Worm (Caenorhabditis elegans) whole organism, L1 larva: ENCODE measurements around the gene F59E12.9.

Experiments used
- C04F5.9 ChIP-seq: sonication (generic microtip); optimal IDR thresholded peaks from 2 replicates; lab custom pipeline; 2016; ENCODE audit warnings: missing genetic modification characterization, missing compliant biosample characterization
- F16B12.6 ChIP-seq: fragments of 150-350 bp; optimal IDR thresholded peaks from 2 replicates; lab custom pipeline; 2014; ENCODE audit warnings: missing biosample characterization, missing genetic modification characterization
- aha-1 ChIP-seq: fragments of 150-350 bp; optimal IDR thresholded peaks from 2 replicates; lab custom pipeline; 2014; ENCODE audit warnings: missing biosample characterization, missing genetic modification characterization
- alr-1 ChIP-seq: fragments of 200-800 bp; sonication (Bioruptor generic); optimal IDR thresholded peaks from 2 replicates; lab custom pipeline; 2018; ENCODE audit warnings: borderline replicate concordance, mild to moderate bottlenecking, missing genetic modification characterization, missing compliant biosample characterization
- aly-2 ChIP-seq: fragments of 150-350 bp; optimal IDR thresholded peaks from 2 replicates; lab custom pipeline; 2014; ENCODE audit warnings: missing biosample characterization, missing genetic modification characterization
- ama-1 ChIP-seq: fragments of 150-350 bp; optimal IDR thresholded peaks from 2 replicates; lab custom pipeline; 2014
- blmp-1 ChIP-seq: fragments of 150-350 bp; optimal IDR thresholded peaks from 2 replicates; lab custom pipeline; 2014; ENCODE audit warnings: missing biosample characterization, missing genetic modification characterization
- ceh-8 ChIP-seq: fragments of 200-800 bp; sonication (Bioruptor generic); optimal IDR thresholded peaks from 2 replicates; lab custom pipeline; 2018; ENCODE audit warnings: mild to moderate bottlenecking, missing genetic modification characterization, moderate library complexity, missing compliant biosample characterization
- ceh-82 ChIP-seq, 3 experiments: fragments of 150-350 bp in 1 of 3; sonication (generic microtip) in 2 of 3; optimal IDR thresholded peaks; 2 replicates each; lab custom pipeline; 2014 to 2017; ENCODE audit warnings: missing biosample characterization in 3 of 3, missing genetic modification characterization in 3 of 3
- ceh-88 ChIP-seq: fragments of 200-800 bp; sonication (Bioruptor generic); IDR thresholded peaks from 2 replicates; pipeline ENCODE4 v1.3.6; 2022; ENCODE audit warnings: missing genetic modification characterization, missing compliant biosample characterization
- ceh-90 ChIP-seq: sonication (generic microtip); optimal IDR thresholded peaks from 2 replicates; lab custom pipeline; 2016; ENCODE audit warnings: missing genetic modification characterization, missing compliant biosample characterization
- dsc-1 ChIP-seq: sonication (generic microtip); optimal IDR thresholded peaks from 2 replicates; lab custom pipeline; 2016; ENCODE audit warnings: mild to moderate bottlenecking, missing genetic modification characterization, missing compliant biosample characterization
- efl-1 ChIP-seq, 4 experiments: fragments of 150-350 bp; optimal IDR thresholded peaks in 3 of 4; peaks in 1 of 4; 1 replicate in 1 of 4; 2 replicates in 3 of 4; lab custom pipeline; 2014; ENCODE audit warnings: missing biosample characterization in 2 of 4, missing genetic modification characterization in 2 of 4, missing genetic modification reagents in 2 of 4
- egl-13 ChIP-seq: sonication (generic microtip); optimal IDR thresholded peaks from 2 replicates; lab custom pipeline; 2016; ENCODE audit warnings: missing genotype, missing genetic modification reagents, missing genetic modification characterization, missing compliant biosample characterization
- ets-5 ChIP-seq: fragments of 200-800 bp; sonication (Bioruptor generic); IDR thresholded peaks from 2 replicates; pipeline ENCODE4 v1.3.6; 2022; ENCODE audit warnings: missing genetic modification characterization, missing compliant biosample characterization
- fkh-4 ChIP-seq: sonication (generic microtip); optimal IDR thresholded peaks from 2 replicates; lab custom pipeline; 2016; ENCODE audit warnings: missing compliant biosample characterization, missing genetic modification characterization, borderline replicate concordance
- fkh-8 ChIP-seq: sonication (generic microtip); optimal IDR thresholded peaks from 2 replicates; lab custom pipeline; 2016; ENCODE audit warnings: mild to moderate bottlenecking, missing genetic modification characterization, missing compliant biosample characterization
- fos-1 ChIP-seq: fragments of 150-350 bp; optimal IDR thresholded peaks from 2 replicates; lab custom pipeline; 2014; ENCODE audit warnings: missing biosample characterization, missing genetic modification characterization
- grh-1 ChIP-seq: fragments of 200-800 bp; sonication (Bioruptor generic); IDR thresholded peaks from 2 replicates; pipeline ENCODE4 v1.3.6; 2022; ENCODE audit warnings: missing genetic modification reagents, missing genetic modification characterization, missing compliant biosample characterization
- hpl-2 ChIP-seq: fragments of 150-350 bp; optimal IDR thresholded peaks from 2 replicates; lab custom pipeline; 2014; ENCODE audit warnings: missing biosample characterization, missing genetic modification reagents, missing genetic modification characterization
- irx-1 ChIP-seq: sonication (generic microtip); optimal IDR thresholded peaks from 2 replicates; lab custom pipeline; 2016; ENCODE audit warnings: missing genetic modification characterization, missing compliant biosample characterization
- lin-15B ChIP-seq: fragments of 150-350 bp; sonication (generic microtip); optimal IDR thresholded peaks from 3 replicates; lab custom pipeline; 2014; ENCODE audit warnings: missing biosample characterization, missing genetic modification characterization
- lin-35 ChIP-seq, 2 experiments: fragments of 150-350 bp; optimal IDR thresholded peaks; 2 replicates each; lab custom pipeline; 2014; ENCODE audit warnings: missing biosample characterization in 2 of 2, missing genetic modification characterization in 2 of 2, missing genetic modification reagents in 2 of 2
- lin-39 ChIP-seq: fragments of 150-350 bp; optimal IDR thresholded peaks from 2 replicates; lab custom pipeline; 2014; ENCODE audit warnings: missing biosample characterization, missing genetic modification reagents, missing genetic modification characterization
- lir-3 ChIP-seq: sonication (generic microtip); optimal IDR thresholded peaks from 2 replicates; lab custom pipeline; 2016; ENCODE audit warnings: mild to moderate bottlenecking, missing genetic modification characterization, moderate library complexity, missing compliant biosample characterization; ENCODE audit not compliant: poor library complexity
- lsy-2 ChIP-seq, 2 experiments: fragments of 150-350 bp; optimal IDR thresholded peaks; 2 replicates each; lab custom pipeline; 2014; ENCODE audit warnings: missing biosample characterization in 2 of 2, missing genetic modification characterization in 2 of 2
- mab-9 ChIP-seq: fragments of 200-800 bp; sonication (Bioruptor generic); IDR thresholded peaks from 2 replicates; pipeline ENCODE4 v1.3.6; 2022; ENCODE audit warnings: missing genetic modification reagents, missing genetic modification characterization, missing compliant biosample characterization
- mdl-1 ChIP-seq, 2 experiments: fragments of 150-350 bp; optimal IDR thresholded peaks; 2 replicates each; lab custom pipeline; 2014 to 2017; ENCODE audit warnings: missing biosample characterization in 2 of 2, missing genetic modification characterization in 2 of 2, inconsistent platforms in 1 of 2
- mef-2 ChIP-seq: fragments of 150-350 bp; optimal IDR thresholded peaks from 2 replicates; lab custom pipeline; 2014; ENCODE audit warnings: missing biosample characterization, missing genetic modification characterization
- mep-1 ChIP-seq: fragments of 150-350 bp; optimal IDR thresholded peaks from 2 replicates; lab custom pipeline; 2014; ENCODE audit warnings: missing biosample characterization, missing genetic modification characterization
- nhr-19 ChIP-seq: fragments of 200-800 bp; sonication (Bioruptor generic); conservative IDR thresholded peaks from 2 replicates; pipeline ENCODE4 v1.3.6; 2022; ENCODE audit warnings: missing genetic modification characterization, missing compliant biosample characterization
- nhr-237 ChIP-seq: fragments of 150-350 bp; optimal IDR thresholded peaks from 2 replicates; lab custom pipeline; 2014; ENCODE audit warnings: missing biosample characterization, missing genetic modification characterization
- nhr-28 ChIP-seq: fragments of 150-350 bp; optimal IDR thresholded peaks from 2 replicates; lab custom pipeline; 2014; ENCODE audit warnings: missing biosample characterization, missing genetic modification characterization
- nhr-47 ChIP-seq: sonication (generic microtip); optimal IDR thresholded peaks from 2 replicates; lab custom pipeline; 2016; ENCODE audit warnings: mild to moderate bottlenecking, missing genetic modification characterization, moderate library complexity, missing compliant biosample characterization
- nhr-71 ChIP-seq: sonication (generic microtip); optimal IDR thresholded peaks from 2 replicates; lab custom pipeline; 2016; ENCODE audit warnings: mild to moderate bottlenecking, missing genetic modification characterization, moderate library complexity, missing compliant biosample characterization
- nhr-76 ChIP-seq: sonication (generic microtip); optimal IDR thresholded peaks from 2 replicates; lab custom pipeline; 2017; ENCODE audit warnings: missing biosample characterization, missing genetic modification characterization
- nhr-85 ChIP-seq: sonication (generic microtip); peaks from one replicate; lab custom pipeline; 2016; ENCODE audit warnings: missing genetic modification characterization, inconsistent platforms, missing compliant biosample characterization
- pag-3 ChIP-seq: sonication (generic microtip); optimal IDR thresholded peaks from 2 replicates; lab custom pipeline; 2017; ENCODE audit warnings: missing genetic modification characterization, mild to moderate bottlenecking, missing compliant biosample characterization, antibody characterized with exemption, borderline replicate concordance; ENCODE audit not compliant: insufficient read depth
- pax-3 ChIP-seq: fragments of 200-800 bp; sonication (Bioruptor generic); optimal IDR thresholded peaks from 2 replicates; lab custom pipeline; 2018; ENCODE audit warnings: mild to moderate bottlenecking, missing genetic modification characterization, moderate library complexity, missing compliant biosample characterization
- pqm-1 ChIP-seq: sonication (generic microtip); optimal IDR thresholded peaks from 3 replicates; lab custom pipeline; 2017; ENCODE audit warnings: missing biosample characterization, missing genetic modification characterization
- rnt-1 ChIP-seq: sonication (generic microtip); optimal IDR thresholded peaks from 2 replicates; lab custom pipeline; 2016; ENCODE audit warnings: mild to moderate bottlenecking, missing genetic modification characterization, moderate library complexity, missing compliant biosample characterization
- skn-1 ChIP-seq: fragments of 150-350 bp; optimal IDR thresholded peaks from 2 replicates; lab custom pipeline; 2014; ENCODE audit warnings: missing biosample characterization, missing genetic modification characterization
- snpc-4 ChIP-seq: fragments of 150-350 bp; optimal IDR thresholded peaks from 2 replicates; lab custom pipeline; 2014; ENCODE audit warnings: missing biosample characterization, missing genetic modification characterization
- sptf-1 ChIP-seq: fragments of 150-350 bp; optimal IDR thresholded peaks from 2 replicates; lab custom pipeline; 2014; ENCODE audit warnings: missing biosample characterization, missing genetic modification characterization
- swsn-7 ChIP-seq: sonication (generic microtip); optimal IDR thresholded peaks from 2 replicates; lab custom pipeline; 2016; ENCODE audit warnings: missing genetic modification characterization, missing compliant biosample characterization
- tbx-2 ChIP-seq: sonication (generic microtip); optimal IDR thresholded peaks from 2 replicates; lab custom pipeline; 2016; ENCODE audit warnings: missing genetic modification characterization, missing compliant biosample characterization
- unc-30 ChIP-seq: sonication (generic microtip); optimal IDR thresholded peaks from 2 replicates; lab custom pipeline; 2017; ENCODE audit warnings: missing biosample characterization, missing genetic modification characterization
- unc-62 ChIP-seq: fragments of 150-350 bp; optimal IDR thresholded peaks from 2 replicates; lab custom pipeline; 2014; ENCODE audit warnings: missing biosample characterization, missing genetic modification reagents, missing genetic modification characterization
- unc-86 ChIP-seq: sonication (generic microtip); optimal IDR thresholded peaks from 2 replicates; lab custom pipeline; 2016; ENCODE audit warnings: missing genetic modification characterization, missing compliant biosample characterization
- unc-98 ChIP-seq: fragments of 200-800 bp; sonication (Bioruptor generic); IDR thresholded peaks from 2 replicates; pipeline ENCODE4 v1.3.6; 2022; ENCODE audit warnings: missing genetic modification characterization, missing compliant biosample characterization
- zip-4 ChIP-seq: fragments of 200-800 bp; sonication (Bioruptor generic); optimal IDR thresholded peaks from 2 replicates; lab custom pipeline; 2018; ENCODE audit warnings: mild to moderate bottlenecking, missing genetic modification characterization, moderate library complexity, missing compliant biosample characterization
- ztf-11 ChIP-seq, 2 experiments: sonication (generic microtip); optimal IDR thresholded peaks; 2 replicates each; lab custom pipeline; 2016 to 2017; ENCODE audit warnings: missing genetic modification characterization in 2 of 2, missing biosample characterization in 1 of 2, missing compliant biosample characterization in 1 of 2

The F59E12.9 gene

DNA sequence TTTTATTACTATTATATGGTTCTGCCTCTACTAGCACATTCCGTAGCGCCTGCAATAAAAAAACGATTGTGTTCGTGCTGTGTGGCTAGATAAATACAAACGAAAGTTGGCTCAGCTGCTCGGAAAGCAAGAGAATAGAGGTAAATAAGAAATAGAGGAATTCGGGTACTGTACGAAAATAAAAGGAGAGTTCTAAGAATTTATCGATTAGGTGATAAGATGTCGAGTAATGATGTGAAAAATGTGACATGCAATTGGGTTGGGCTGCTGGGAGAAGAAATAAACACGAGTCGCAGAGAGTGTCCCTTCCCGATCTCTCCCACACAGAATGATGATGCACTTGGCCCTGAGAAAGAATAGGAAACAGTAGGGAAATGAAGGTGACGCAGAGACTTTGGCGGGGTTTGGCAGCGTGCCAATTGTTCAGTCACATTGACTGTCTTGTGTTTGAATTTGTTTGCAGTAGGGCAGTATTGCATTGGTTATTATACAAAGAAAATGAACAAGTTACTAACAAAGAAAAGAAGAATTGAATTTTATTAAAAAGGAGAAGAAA, 53.4 kb downstream of the F59E12.9 start, which contains the start of gene cdc-14:
Gene cdc-14, minus strand, starts transcription at position 51 of the 556 bp plus-strand sequence.
- TF ChIP-seq pax-3 (tag; lab: Kevin White, UChicago) (no peak), ceh-90 (no peak), irx-1 (tag; lab: Kevin White, UChicago) (no peak), efl-1 (optimal IDR thresholded peaks at IDR 0.05; lab: Kevin White, UChicago) (peak; percentile 74 to 76), efl-1 (GFP tag; optimal IDR thresholded peaks at IDR 0.05 in 1 of 2; lab: Kevin White, UChicago) (peak; percentile 65 to 94), nhr-71 (tag; lab: Kevin White, UChicago) (peak; percentile 90), nhr-237 (tag; lab: Kevin White, UChicago) (peak; percentile 18), lin-39 (tag; lab: Kevin White, UChicago) (peak; percentile 8), aly-2 (tag; lab: Kevin White, UChicago) (no peak), unc-86 (tag; lab: Kevin White, UChicago) (no peak), lin-15B (peak; percentile 71), alr-1 (tag; lab: Kevin White, UChicago) (no peak), nhr-85 (tag; lab: Kevin White, UChicago) (peak; percentile 90), mef-2 (no peak), C04F5.9 (tag; lab: Kevin White, UChicago) (no peak), dsc-1 (tag; lab: Kevin White, UChicago) (no peak), ama-1 (lab: Kevin White, UChicago) (peak; percentile 48), fkh-8 (tag; lab: Kevin White, UChicago) (no peak), ceh-88 (GFP tag; lab: Robert Waterston, UW) (no peak), egl-13 (no peak), pqm-1 (tag; lab: Kevin White, UChicago) (no peak), ztf-11 (tag; optimal IDR thresholded peaks at IDR 0.05; lab: Kevin White, UChicago) (no peak), nhr-47 (tag; lab: Kevin White, UChicago) (peak; percentile 61), ets-5 (GFP tag; lab: Robert Waterston, UW) (no peak), hpl-2 (GFP tag; lab: Kevin White, UChicago) (no peak), lin-35 (GFP tag; optimal IDR thresholded peaks at IDR 0.05; lab: Kevin White, UChicago) (peak; percentile 70 to 86), mab-9 (GFP tag; lab: Robert Waterston, UW) (0 out of 2 replicates have a peak, but pooled peaks have one; percentile 28), F16B12.6 (tag; lab: Kevin White, UChicago) (peak; percentile 39), sptf-1 (tag; lab: Kevin White, UChicago) (no peak), ceh-82 (tag; optimal IDR thresholded peaks at IDR 0.05; lab: Kevin White, UChicago) (peak in 1 of 3 experiments; percentile 36), pag-3 (tag; lab: Kevin White, UChicago) (peak; percentile 98), snpc-4 (peak; percentile 81), unc-98 (no peak), unc-30 (tag; lab: Kevin White, UChicago) (no peak), ceh-8 (no peak), rnt-1 (peak; percentile 80), mdl-1 (tag; optimal IDR thresholded peaks at IDR 0.05; lab: Kevin White, UChicago) (peak in 1 of 2 experiments; percentile 87), grh-1 (0 out of 2 replicates have a peak, but pooled peaks have one; percentile 8), mep-1 (tag; lab: Kevin White, UChicago) (peak; percentile 84), zip-4 (GFP tag; lab: Kevin White, UChicago) (no peak), nhr-76 (tag; lab: Kevin White, UChicago) (no peak), fos-1 (peak; percentile 28), fkh-4 (tag; lab: Kevin White, UChicago) (no peak), skn-1 (peak; percentile 63), lir-3 (tag; lab: Kevin White, UChicago) (peak; percentile 57), blmp-1 (tag; lab: Kevin White, UChicago) (peak; percentile 64), nhr-19 (GFP tag; lab: Robert Waterston, UW) (peak; percentile 76), aha-1 (tag; lab: Kevin White, UChicago) (no peak), lsy-2 (tag; optimal IDR thresholded peaks at IDR 0.05; lab: Kevin White, UChicago) (peak; percentile 77 to 80), unc-62 (GFP tag; lab: Kevin White, UChicago) (no peak), tbx-2 (tag; lab: Kevin White, UChicago) (peak; percentile 79), swsn-7 (peak; percentile 76), nhr-28 (no peak)
